Worm (Caenorhabditis elegans): ENCODE data around the gene lite-1.

Gene lite-1

DNA sequence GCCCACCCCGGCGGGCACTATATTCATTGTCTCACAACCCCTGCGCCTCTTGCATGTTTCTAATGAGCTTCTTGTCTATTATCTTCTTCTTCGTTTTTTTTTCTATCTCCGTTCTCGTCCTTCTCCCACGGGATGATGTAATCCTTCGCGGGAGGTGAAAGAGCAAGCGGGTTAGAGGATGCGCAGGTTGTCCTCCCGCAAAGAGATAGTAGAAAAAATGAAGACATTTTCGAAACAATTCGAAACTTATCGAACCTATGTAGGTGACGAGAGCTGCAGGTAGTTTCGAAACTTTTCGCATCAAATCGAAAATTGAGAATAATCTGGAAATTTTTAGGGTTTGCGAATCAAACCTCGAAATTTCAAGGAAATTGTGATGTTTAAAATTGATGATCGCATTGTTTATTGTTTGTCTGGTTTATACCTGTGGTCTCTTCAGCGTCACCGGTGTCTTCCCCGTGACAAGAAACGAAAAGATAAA lies 19.7 kb upstream of the lite-1 start (continued):
- TF ChIP-seq duxl-1 (tag; optimal IDR thresholded peaks at IDR 0.05; ENCODE audit: poor library complexity) (no peak), nhr-76 (tag; optimal IDR thresholded peaks at IDR 0.05) (no peak), attf-4 (tag; optimal IDR thresholded peaks at IDR 0.05) (no peak), mdl-1 (tag; optimal IDR thresholded peaks at IDR 0.05) (peak in 1 of 2 experiments; percentile 52), ceh-44 (GFP tag; IDR thresholded peaks at IDR 0.05) (no peak), aha-1 (tag) (peak; percentile 7), dmd-8 (GFP tag; IDR thresholded peaks at IDR 0.05) (no peak), nhr-10 (tag; optimal IDR thresholded peaks at IDR 0.05) (peak; percentile 61), lsy-2 (tag; optimal IDR thresholded peaks at IDR 0.05) (peak in 1 of 2 experiments; percentile 31), nhr-48 (tag; optimal IDR thresholded peaks at IDR 0.05) (peak; percentile 65), php-3 (GFP tag; IDR thresholded peaks at IDR 0.05) (no peak), mes-2 (tag; optimal IDR thresholded peaks at IDR 0.05; ENCODE audit: poor library complexity, severe bottlenecking) (peak; percentile 32), saeg-2 (GFP tag; IDR thresholded peaks at IDR 0.05) (no peak), F37D6.2 (tag; optimal IDR thresholded peaks at IDR 0.05) (no peak), pqm-1 (tag; optimal IDR thresholded peaks at IDR 0.05) (peak; percentile 66), snpc-1.2 (GFP tag; IDR thresholded peaks at IDR 0.05) (no peak), mep-1 (tag; optimal IDR thresholded peaks at IDR 0.05) (peak; percentile 75), nhr-6 (tag; optimal IDR thresholded peaks at IDR 0.05) (no peak), nhr-28 (tag; optimal IDR thresholded peaks at IDR 0.05) (peak; percentile 72), hlh-30 (tag; optimal IDR thresholded peaks at IDR 0.05; ENCODE audit: insufficient read depth) (peak; percentile 54), lin-29 (GFP tag; IDR thresholded peaks at IDR 0.05) (no peak), daf-8 (GFP tag; IDR thresholded peaks at IDR 0.05) (no peak), lir-3 (tag; optimal IDR thresholded peaks at IDR 0.05) (no peak), tra-1 (GFP tag; IDR thresholded peaks at IDR 0.05) (peak; percentile 71), fkh-10 (GFP tag; optimal IDR thresholded peaks at IDR 0.05) (no peak)

DNA sequence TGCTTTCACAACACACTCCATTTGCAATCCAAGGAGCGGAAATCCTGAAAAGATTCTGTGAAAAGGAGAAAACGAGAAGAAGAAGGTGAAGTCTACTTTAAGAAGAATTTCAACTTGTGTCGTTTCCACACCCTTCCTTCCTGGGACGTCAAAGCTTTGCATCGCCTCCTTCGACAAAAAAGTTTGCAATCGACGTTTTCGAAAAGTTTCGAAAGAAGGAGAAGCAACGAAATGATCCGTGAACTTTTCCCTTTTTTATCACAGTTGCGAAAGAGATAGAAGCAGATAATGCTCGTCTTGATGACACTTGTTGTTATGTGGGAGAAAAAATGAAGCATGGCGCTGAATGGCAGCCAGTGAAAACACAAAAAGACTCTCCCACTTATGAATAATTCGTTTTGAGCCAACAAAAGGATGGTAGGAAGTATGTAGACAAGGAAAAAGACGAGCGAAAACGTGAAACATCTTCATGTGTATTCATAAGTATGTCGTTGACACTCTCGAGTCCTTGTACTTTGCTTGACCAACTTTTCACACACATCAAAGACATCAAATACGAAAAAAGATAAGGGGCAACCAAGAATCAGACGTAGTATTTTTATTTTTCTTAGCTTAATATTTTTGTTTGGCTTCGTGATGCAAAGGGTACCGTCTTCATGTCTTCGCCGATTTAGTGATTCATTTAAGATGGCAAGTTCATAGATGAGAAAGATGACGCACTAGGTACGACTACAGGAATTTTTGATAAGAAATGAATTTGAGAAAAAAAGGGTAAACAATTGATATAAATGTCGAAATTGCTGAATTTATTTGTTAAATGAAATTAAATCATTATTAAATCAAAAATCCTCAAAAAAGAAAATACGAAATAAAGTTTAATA lies 18.4 kb upstream of the lite-1 start:
- peak; percentile 17 for TF ChIP-seq dve-1 (tag; optimal IDR thresholded peaks at IDR 0.05; ENCODE audit: insufficient read depth)
- peak; percentile 66 for TF ChIP-seq nhr-28 (tag; optimal IDR thresholded peaks at IDR 0.05)
- peak; percentile 10 for TF ChIP-seq fkh-10 (GFP tag; optimal IDR thresholded peaks at IDR 0.05)
- TF ChIP-seq lin-39 (tag; optimal IDR thresholded peaks at IDR 0.05) = no peak
- TF ChIP-seq ces-1 (GFP tag; optimal IDR thresholded peaks at IDR 0.05) = peak; percentile 12
- TF ChIP-seq zip-11 (GFP tag; IDR thresholded peaks at IDR 0.05) = no peak
- no peak for TF ChIP-seq ceh-82 (tag; optimal IDR thresholded peaks at IDR 0.05)
- TF ChIP-seq nhr-237 (tag; optimal IDR thresholded peaks at IDR 0.05) = no peak
- peak; percentile 52 for TF ChIP-seq dmd-6 (GFP tag; IDR thresholded peaks at IDR 0.05)
- no peak for TF ChIP-seq daf-19 (GFP tag; conservative IDR thresholded peaks at IDR 0.05)
- no peak for TF ChIP-seq daf-16 (GFP tag; optimal IDR thresholded peaks at IDR 0.05)
- peak; percentile 58 for TF ChIP-seq daf-16 (tag; optimal IDR thresholded peaks at IDR 0.05)
- TF ChIP-seq saeg-2 (GFP tag; IDR thresholded peaks at IDR 0.05) = no peak
- no peak for TF ChIP-seq egl-27 (tag; optimal IDR thresholded peaks at IDR 0.05)
- TF ChIP-seq dpl-1 (GFP tag; optimal IDR thresholded peaks at IDR 0.05) = peak; percentile 3
- no peak for TF ChIP-seq R02D3.7 (tag; optimal IDR thresholded peaks at IDR 0.05)
- no peak for TF ChIP-seq ama-1 (optimal IDR thresholded peaks at IDR 0.05)
- TF ChIP-seq F10B5.3 (tag; optimal IDR thresholded peaks at IDR 0.05) = no peak
- TF ChIP-seq sdz-12 (GFP tag; optimal IDR thresholded peaks at IDR 0.05) = no peak

All from whole organism, L4 larva.